Worm (Caenorhabditis elegans) whole organism, midembryonic: ENCODE measurements around the gene vps-26.

Experiments used
- T22C8.4 ChIP-seq: fragments of 200-800 bp; sonication (Bioruptor generic); IDR thresholded peaks from 2 replicates; pipeline ENCODE4 v1.3.6; 2022; ENCODE audit warnings: missing genetic modification characterization, missing compliant biosample characterization
- cog-1 ChIP-seq: sonication (generic microtip); optimal IDR thresholded peaks from 2 replicates; lab custom pipeline; 2016; ENCODE audit warnings: missing genetic modification characterization, missing compliant biosample characterization
- klf-2 ChIP-seq: fragments of 200-800 bp; sonication (Bioruptor generic); conservative IDR thresholded peaks from 2 replicates; pipeline ENCODE4 v1.3.6; 2022; ENCODE audit warnings: missing genetic modification reagents, missing genetic modification characterization, missing compliant biosample characterization
- med-1 ChIP-seq: sonication (generic microtip); optimal IDR thresholded peaks from 2 replicates; lab custom pipeline; 2017; ENCODE audit warnings: missing genetic modification characterization, mild to moderate bottlenecking, missing compliant biosample characterization, antibody characterized with exemption, missing genetic modification reagents; ENCODE audit not compliant: insufficient read depth
- ztf-23 ChIP-seq: fragments of 200-800 bp; sonication (Bioruptor generic); IDR thresholded peaks from 2 replicates; pipeline ENCODE4 v1.3.6; 2022; ENCODE audit warnings: missing genetic modification reagents, missing genetic modification characterization, missing compliant biosample characterization
- ztf-29 ChIP-seq: fragments of 200-800 bp; sonication (Bioruptor generic); IDR thresholded peaks from 2 replicates; pipeline ENCODE4 v1.3.6; 2022; ENCODE audit warnings: missing genetic modification reagents, missing genetic modification characterization, missing compliant biosample characterization

DNA sequence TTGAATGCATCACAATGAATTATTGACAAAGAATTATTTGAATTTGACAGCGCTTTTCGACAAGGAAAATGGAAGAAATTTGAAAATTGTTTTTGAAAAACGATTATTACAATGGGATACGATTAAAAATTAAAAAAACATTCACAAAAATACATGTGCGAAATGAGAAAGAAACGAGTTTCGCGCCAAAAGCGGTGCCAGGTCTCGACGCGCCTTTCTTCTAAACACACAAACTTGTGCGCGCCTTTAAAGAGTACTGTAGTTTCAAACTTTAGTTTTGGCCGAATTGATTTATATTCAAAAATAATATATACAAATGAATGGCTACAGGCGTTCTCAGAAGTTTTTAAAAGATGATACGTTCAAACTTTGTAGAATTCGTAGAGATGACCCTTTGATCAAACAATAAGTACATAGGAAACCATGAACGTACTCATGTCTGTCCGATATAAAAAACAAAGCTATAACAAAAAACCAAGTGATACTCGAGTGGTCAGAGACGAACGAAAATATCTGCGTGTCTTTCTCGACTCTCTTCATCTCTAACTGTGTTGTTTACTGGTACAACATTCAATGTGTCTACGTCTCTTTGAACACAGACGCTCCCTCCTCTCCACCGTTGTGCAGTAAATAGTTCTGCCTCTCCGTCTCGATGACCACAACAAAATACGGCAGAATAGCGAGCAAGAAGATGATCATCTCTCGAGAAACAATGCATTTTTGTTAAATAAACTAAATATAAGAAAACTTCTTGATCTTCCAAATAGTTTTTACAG, 26.4 kb upstream of the vps-26 start:
- TF ChIP-seq med-1 (GFP tag; lab: Kevin White, UChicago): no peak
- no peak for TF ChIP-seq cog-1 (tag; lab: Kevin White, UChicago)
- TF ChIP-seq ztf-29: no peak
- no peak for TF ChIP-seq klf-2 (GFP tag; lab: Robert Waterston, UW)
- no peak for TF ChIP-seq T22C8.4 (GFP tag; lab: Robert Waterston, UW)
- no peak for TF ChIP-seq ztf-23 (GFP tag; lab: Robert Waterston, UW)
